Worm (Caenorhabditis elegans) whole organism, late embryonic: ENCODE results near the gene T25G12.6.

Experiments
- Y22D7AL.16 ChIP-seq: sonication (generic microtip); optimal IDR thresholded peaks from 2 replicates; lab custom pipeline; 2016; ENCODE audit warnings: missing genetic modification characterization, missing compliant biosample characterization
- ceh-24 ChIP-seq: sonication (generic microtip); optimal IDR thresholded peaks from 2 replicates; lab custom pipeline; 2016; ENCODE audit warnings: mild to moderate bottlenecking, missing genetic modification characterization, missing compliant biosample characterization
- ceh-6 ChIP-seq: fragments of 200-800 bp; sonication (Bioruptor generic); optimal IDR thresholded peaks from 2 replicates; lab custom pipeline; 2018; ENCODE audit warnings: mild to moderate bottlenecking, missing genetic modification characterization, missing compliant biosample characterization
- ceh-9 ChIP-seq: sonication (generic microtip); optimal IDR thresholded peaks from 2 replicates; lab custom pipeline; 2016; ENCODE audit warnings: mild to moderate bottlenecking, missing genetic modification characterization, inconsistent platforms, missing compliant biosample characterization
- che-1 ChIP-seq: sonication (generic microtip); optimal IDR thresholded peaks from 2 replicates; lab custom pipeline; 2016; ENCODE audit warnings: mild to moderate bottlenecking, missing genetic modification characterization, missing compliant biosample characterization
- ets-4 ChIP-seq: sonication (generic microtip); optimal IDR thresholded peaks from 2 replicates; lab custom pipeline; 2016; ENCODE audit warnings: missing genetic modification characterization, missing compliant biosample characterization
- fax-1 ChIP-seq: sonication (generic microtip); optimal IDR thresholded peaks from 2 replicates; lab custom pipeline; 2016; ENCODE audit warnings: missing genotype, missing genetic modification characterization, missing compliant biosample characterization
- lin-11 ChIP-seq: fragments of 200-800 bp; sonication (Bioruptor generic); optimal IDR thresholded peaks from 2 replicates; lab custom pipeline; 2018; ENCODE audit warnings: mild to moderate bottlenecking, missing genetic modification characterization, missing compliant biosample characterization
- nhr-11 ChIP-seq: fragments of 150-350 bp; optimal IDR thresholded peaks from 2 replicates; lab custom pipeline; 2014; ENCODE audit warnings: missing biosample characterization, missing genetic modification characterization
- pax-1 ChIP-seq: fragments of 150-350 bp; optimal IDR thresholded peaks from 2 replicates; lab custom pipeline; 2014; ENCODE audit warnings: missing biosample characterization, missing genetic modification characterization
- pqm-1 ChIP-seq: sonication (generic microtip); optimal IDR thresholded peaks from 2 replicates; lab custom pipeline; 2016; ENCODE audit warnings: missing genetic modification characterization, missing compliant biosample characterization
- unc-55 ChIP-seq: sonication (generic microtip); optimal IDR thresholded peaks from 2 replicates; lab custom pipeline; 2017; ENCODE audit warnings: missing biosample characterization, missing genetic modification reagents, missing genetic modification characterization

- TF ChIP-seq Y22D7AL.16 (tag; lab: Kevin White, UChicago) = no peak
- TF ChIP-seq ceh-9 (tag; lab: Kevin White, UChicago) = no peak
- TF ChIP-seq che-1 (tag; lab: Kevin White, UChicago) = no peak
- TF ChIP-seq ceh-24 (tag; lab: Kevin White, UChicago) = no peak
- no peak for TF ChIP-seq fax-1 (tag; lab: Kevin White, UChicago)
- no peak for TF ChIP-seq pqm-1 (tag; lab: Kevin White, UChicago)
- no peak for TF ChIP-seq ceh-6 (GFP tag; lab: Kevin White, UChicago)
- TF ChIP-seq pax-1 (tag; lab: Kevin White, UChicago) = no peak
- no peak for TF ChIP-seq ets-4 (tag; lab: Kevin White, UChicago)
- TF ChIP-seq lin-11 (tag; lab: Kevin White, UChicago) = no peak
- TF ChIP-seq nhr-11 (tag; lab: Kevin White, UChicago) = no peak
- no peak for TF ChIP-seq unc-55 (GFP tag; lab: Kevin White, UChicago)
These were observed 5.0 kb upstream of the T25G12.6 start for ce11 chrX:17234988-17235387.
